Fruit fly (Drosophila melanogaster) whole organism, wandering third instar larva: ENCODE measurements around the gene GstD7.

Experiments
- Abd-B ChIP-seq: fragments of >200 bp; optimal IDR thresholded peaks from 2 replicates; lab custom pipeline; 2017; ENCODE audit warnings: missing biosample characterization, missing genetic modification characterization
- psq ChIP-seq: fragments of 200-800 bp; sonication (Bioruptor generic); optimal IDR thresholded peaks from 3 replicates; lab custom pipeline; 2017; ENCODE audit warnings: missing biosample characterization, mild to moderate bottlenecking, missing genetic modification characterization, moderate library complexity
- sv ChIP-seq: fragments of 200-800 bp; sonication (Bioruptor generic); optimal IDR thresholded peaks from 3 replicates; lab custom pipeline; 2016; ENCODE audit warnings: missing biosample characterization, missing genetic modification characterization

- TF ChIP-seq Abd-B (GFP tag; lab: Kevin White, UChicago) (no peak), sv (GFP tag; lab: Kevin White, UChicago) (no peak), psq (no peak)
These were observed 19.8 kb downstream of the GstD7 start for dm6 chr3R:12398054-12398453.
